Worm (Caenorhabditis elegans) whole organism, young adult: ENCODE data around the gene nsy-1.

Experiments
- B0336.3 ChIP-seq: fragments of 200-800 bp; sonication (Bioruptor generic); IDR thresholded peaks from 2 replicates; pipeline ENCODE4 v1.3.6; 2022; ENCODE audit warnings: missing genetic modification characterization, missing compliant biosample characterization
- F33H1.4 ChIP-seq: fragments of 200-800 bp; sonication (Bioruptor generic); IDR thresholded peaks from 2 replicates; pipeline ENCODE4 v1.3.6; 2022; ENCODE audit warnings: missing genetic modification reagents, missing genetic modification characterization, missing compliant biosample characterization
- F37B4.10 ChIP-seq: fragments of 200-800 bp; sonication (Bioruptor generic); IDR thresholded peaks from 2 replicates; pipeline ENCODE4 v1.3.6; 2022; ENCODE audit warnings: missing genetic modification characterization, missing compliant biosample characterization
- F55B11.4 ChIP-seq: sonication (generic microtip); optimal IDR thresholded peaks from 2 replicates; lab custom pipeline; 2016; ENCODE audit warnings: missing compliant biosample characterization, missing genetic modification characterization, borderline replicate concordance; ENCODE audit not compliant: insufficient read depth
- K11D2.4 ChIP-seq: fragments of 200-800 bp; sonication (Bioruptor generic); IDR thresholded peaks from 2 replicates; pipeline ENCODE4 v1.3.6; 2022; ENCODE audit warnings: missing genetic modification reagents, missing genetic modification characterization, missing compliant biosample characterization
- T07F8.4 ChIP-seq: sonication (generic microtip); optimal IDR thresholded peaks from 2 replicates; lab custom pipeline; 2016; ENCODE audit warnings: mild to moderate bottlenecking, missing genetic modification characterization, moderate library complexity, missing compliant biosample characterization
- T26A5.8 ChIP-seq: sonication (generic microtip); optimal IDR thresholded peaks from 2 replicates; lab custom pipeline; 2016; ENCODE audit warnings: missing genetic modification characterization, missing compliant biosample characterization
- Y67H2A.10 ChIP-seq: fragments of 200-800 bp; sonication (Bioruptor generic); conservative IDR thresholded peaks from 2 replicates; pipeline ENCODE4 v1.3.6; 2022; ENCODE audit warnings: missing genetic modification reagents, missing genetic modification characterization, missing compliant biosample characterization
- attf-6 ChIP-seq: fragments of 200-800 bp; sonication (Bioruptor generic); IDR thresholded peaks from 2 replicates; pipeline ENCODE4 v1.3.6; 2022; ENCODE audit warnings: missing genetic modification reagents, missing genetic modification characterization, missing compliant biosample characterization
- bed-1 ChIP-seq: fragments of 200-800 bp; sonication (Bioruptor generic); IDR thresholded peaks from 2 replicates; pipeline ENCODE4 v1.3.6; 2022; ENCODE audit warnings: missing genetic modification reagents, missing genetic modification characterization, missing compliant biosample characterization
- ccch-3 ChIP-seq: fragments of 200-800 bp; sonication (Bioruptor generic); optimal IDR thresholded peaks from 2 replicates; lab custom pipeline; 2018; ENCODE audit warnings: mild to moderate bottlenecking, missing genetic modification characterization, missing compliant biosample characterization
- cebp-1 ChIP-seq, 2 experiments: fragments of 200-800 bp in 1 of 2; sonication (Bioruptor generic) in 1 of 2; sonication (generic microtip) in 1 of 2; IDR thresholded peaks in 1 of 2; optimal IDR thresholded peaks in 1 of 2; 2 replicates each; pipeline versions ENCODE4 v1.3.6 to Lab custom; 2017 to 2022; ENCODE audit warnings: missing compliant biosample characterization in 2 of 2, missing genetic modification characterization in 2 of 2, mild to moderate bottlenecking in 1 of 2, missing genetic modification reagents in 1 of 2, moderate library complexity in 1 of 2
- ceh-100 ChIP-seq: fragments of 200-800 bp; sonication (Bioruptor generic); IDR thresholded peaks from 2 replicates; pipeline ENCODE4 v1.3.6; 2022; ENCODE audit warnings: missing genetic modification reagents, missing genetic modification characterization, missing compliant biosample characterization
- ceh-40 ChIP-seq: fragments of 200-800 bp; sonication (Bioruptor generic); IDR thresholded peaks from 2 replicates; pipeline ENCODE4 v1.3.6; 2022; ENCODE audit warnings: missing genetic modification characterization, missing compliant biosample characterization
- die-1 ChIP-seq: sonication (generic microtip); optimal IDR thresholded peaks from 2 replicates; lab custom pipeline; 2016; ENCODE audit warnings: missing genotype, mild to moderate bottlenecking, missing genetic modification characterization, missing compliant biosample characterization
- dox-1 ChIP-seq: fragments of 200-800 bp; sonication (Bioruptor generic); IDR thresholded peaks from 2 replicates; pipeline ENCODE4 v1.3.6; 2022; ENCODE audit warnings: missing genetic modification reagents, missing genetic modification characterization, missing compliant biosample characterization
- efl-1 ChIP-seq: fragments of 150-350 bp; optimal IDR thresholded peaks from 2 replicates; lab custom pipeline; 2014; ENCODE audit warnings: missing biosample characterization, missing genetic modification reagents, missing genetic modification characterization
- egl-18 ChIP-seq: fragments of 200-800 bp; sonication (Bioruptor generic); IDR thresholded peaks from 2 replicates; pipeline ENCODE4 v1.3.6; 2022; ENCODE audit warnings: missing genetic modification reagents, missing genetic modification characterization, missing compliant biosample characterization
- egl-44 ChIP-seq: fragments of 200-800 bp; sonication (Bioruptor generic); IDR thresholded peaks from 2 replicates; pipeline ENCODE4 v1.3.6; 2022; ENCODE audit warnings: missing genetic modification reagents, missing genetic modification characterization, missing compliant biosample characterization
- gei-17 ChIP-seq: fragments of 200-800 bp; sonication (Bioruptor generic); optimal IDR thresholded peaks from 2 replicates; lab custom pipeline; 2018; ENCODE audit warnings: mild to moderate bottlenecking, missing genetic modification characterization, missing compliant biosample characterization
- him-1 ChIP-seq: sonication (generic microtip); optimal IDR thresholded peaks from 2 replicates; lab custom pipeline; 2016; ENCODE audit warnings: missing genotype, missing genetic modification reagents, missing genetic modification characterization, missing compliant biosample characterization
- hlh-26 ChIP-seq: fragments of 200-800 bp; sonication (Bioruptor generic); conservative IDR thresholded peaks from 2 replicates; pipeline ENCODE4 v1.3.6; 2022; ENCODE audit warnings: missing genetic modification reagents, missing genetic modification characterization, missing compliant biosample characterization
- hmg-1.2 ChIP-seq: fragments of 200-800 bp; sonication (Bioruptor generic); IDR thresholded peaks from 2 replicates; pipeline ENCODE4 v1.3.6; 2022; ENCODE audit warnings: missing genetic modification reagents, missing genetic modification characterization, missing compliant biosample characterization
- hmg-20 ChIP-seq: fragments of 200-800 bp; sonication (Bioruptor generic); IDR thresholded peaks from 2 replicates; pipeline ENCODE4 v1.3.6; 2022; ENCODE audit warnings: missing genetic modification reagents, missing genetic modification characterization, missing compliant biosample characterization
- hrde-1 ChIP-seq: sonication (generic microtip); optimal IDR thresholded peaks from 2 replicates; lab custom pipeline; 2016; ENCODE audit warnings: missing genetic modification characterization, mild to moderate bottlenecking, missing compliant biosample characterization, moderate library complexity, missing genotype, missing genetic modification reagents, borderline replicate concordance
- hsf-1 ChIP-seq: fragments of 200-800 bp; sonication (Bioruptor generic); IDR thresholded peaks from 2 replicates; pipeline ENCODE4 v1.3.6; 2022; ENCODE audit warnings: missing genetic modification reagents, missing genetic modification characterization, missing compliant biosample characterization
- let-607 ChIP-seq, 2 experiments: fragments of 200-800 bp in 1 of 2; sonication (Bioruptor generic) in 1 of 2; sonication (generic microtip) in 1 of 2; optimal IDR thresholded peaks; 2 replicates each; lab custom pipeline; 2016 to 2018; ENCODE audit warnings: mild to moderate bottlenecking in 2 of 2, missing compliant biosample characterization in 2 of 2, missing genetic modification characterization in 2 of 2, moderate library complexity in 2 of 2, missing genotype in 1 of 2
- lin-26 ChIP-seq: fragments of 200-800 bp; sonication (Bioruptor generic); IDR thresholded peaks from 2 replicates; pipeline ENCODE4 v1.3.6; 2022; ENCODE audit warnings: missing genetic modification reagents, missing genetic modification characterization, missing compliant biosample characterization
- lin-35 ChIP-seq, 3 experiments: fragments of 150-350 bp in 2 of 3; sonication (generic microtip) in 1 of 3; optimal IDR thresholded peaks; 2 replicates each; lab custom pipeline; 2014 to 2018; ENCODE audit warnings: missing biosample characterization in 3 of 3, missing genetic modification characterization in 3 of 3, missing genetic modification reagents in 3 of 3
- lin-54 ChIP-seq: fragments of 200-800 bp; sonication (Bioruptor generic); optimal IDR thresholded peaks from 2 replicates; lab custom pipeline; 2018; ENCODE audit warnings: mild to moderate bottlenecking, missing genetic modification characterization, missing compliant biosample characterization
- lir-1 ChIP-seq: fragments of 200-800 bp; sonication (Bioruptor generic); conservative IDR thresholded peaks from 2 replicates; pipeline ENCODE4 v1.3.6; 2022; ENCODE audit warnings: missing genetic modification reagents, missing genetic modification characterization, missing compliant biosample characterization
- lsy-27 ChIP-seq: sonication (generic microtip); optimal IDR thresholded peaks from 2 replicates; lab custom pipeline; 2017; ENCODE audit warnings: missing genetic modification characterization, mild to moderate bottlenecking, missing compliant biosample characterization, antibody characterized with exemption, missing genotype, borderline replicate concordance; ENCODE audit not compliant: insufficient read depth
- mes-4 ChIP-seq: sonication (generic microtip); optimal IDR thresholded peaks from 2 replicates; lab custom pipeline; 2016; ENCODE audit warnings: missing genotype, missing genetic modification characterization, missing compliant biosample characterization
- nfya-1 ChIP-seq: sonication (generic microtip); optimal IDR thresholded peaks from 2 replicates; lab custom pipeline; 2017; ENCODE audit warnings: antibody characterized with exemption, missing compliant biosample characterization, missing genetic modification characterization, borderline replicate concordance; ENCODE audit not compliant: insufficient read depth
- nhr-27 ChIP-seq: fragments of 200-800 bp; sonication (Bioruptor generic); optimal IDR thresholded peaks from 2 replicates; lab custom pipeline; 2018; ENCODE audit warnings: mild to moderate bottlenecking, missing genetic modification characterization, moderate library complexity, missing compliant biosample characterization
- nhr-90 ChIP-seq: sonication (generic microtip); optimal IDR thresholded peaks from 2 replicates; lab custom pipeline; 2016; ENCODE audit warnings: missing genotype, mild to moderate bottlenecking, missing genetic modification characterization, missing compliant biosample characterization
- pbrm-1 ChIP-seq: fragments of 200-800 bp; sonication (Bioruptor generic); IDR thresholded peaks from 2 replicates; pipeline ENCODE4 v1.3.6; 2022; ENCODE audit warnings: missing genetic modification reagents, missing genetic modification characterization, missing compliant biosample characterization
- rcor-1 ChIP-seq: fragments of 200-800 bp; sonication (Bioruptor generic); IDR thresholded peaks from 2 replicates; pipeline ENCODE4 v1.3.6; 2022; ENCODE audit warnings: missing genetic modification reagents, missing genetic modification characterization, missing compliant biosample characterization
- snpc-4 ChIP-seq, 5 experiments: fragments of 150-350 bp in 1 of 5; sonication (generic microtip) in 4 of 5; optimal IDR thresholded peaks; 2 replicates each; lab custom pipeline; 2014 to 2018; ENCODE audit warnings: missing genetic modification characterization in 5 of 5, missing biosample characterization in 3 of 5, antibody characterized with exemption in 2 of 5, mild to moderate bottlenecking in 2 of 5, missing compliant biosample characterization in 2 of 5, missing genotype in 2 of 5, moderate library complexity in 2 of 5, missing genetic modification reagents in 1 of 5
- tbp1 ChIP-seq: fragments of 200-800 bp; sonication (Bioruptor generic); optimal IDR thresholded peaks from 2 replicates; lab custom pipeline; 2018; ENCODE audit warnings: mild to moderate bottlenecking, missing genetic modification characterization, missing compliant biosample characterization
- tlf-1 ChIP-seq: fragments of 200-800 bp; sonication (Bioruptor generic); optimal IDR thresholded peaks from 2 replicates; lab custom pipeline; 2018; ENCODE audit warnings: mild to moderate bottlenecking, missing genetic modification characterization, missing compliant biosample characterization
- unc-130 ChIP-seq: sonication (generic microtip); optimal IDR thresholded peaks from 2 replicates; lab custom pipeline; 2016; ENCODE audit warnings: missing genetic modification reagents, missing genetic modification characterization, missing compliant biosample characterization
- ztf-18 ChIP-seq: sonication (generic microtip); optimal IDR thresholded peaks from 2 replicates; lab custom pipeline; 2016; ENCODE audit warnings: missing genotype, mild to moderate bottlenecking, missing genetic modification characterization, missing compliant biosample characterization
- ztf-6 ChIP-seq: fragments of 200-800 bp; sonication (Bioruptor generic); IDR thresholded peaks from 2 replicates; pipeline ENCODE4 v1.3.6; 2022; ENCODE audit warnings: missing genetic modification reagents, missing genetic modification characterization, missing compliant biosample characterization

The nsy-1 gene

ce11 chrII:5056254-5056653 lies 33.7 kb downstream of the nsy-1 start (continued):
- TF ChIP-seq lin-35 (GFP tag; optimal IDR thresholded peaks at IDR 0.05; lab: Kevin White, UChicago) (no peak), lir-1 (GFP tag; lab: Robert Waterston, UW) (0 out of 2 replicates have a peak, but pooled peaks have one; percentile 8), mes-4 (no peak), ceh-40 (no peak), F55B11.4 (tag; lab: Kevin White, UChicago) (no peak), B0336.3 (GFP tag; lab: Robert Waterston, UW) (peak; percentile 89), T07F8.4 (tag; lab: Kevin White, UChicago) (no peak), ccch-3 (no peak), ztf-18 (tag; lab: Kevin White, UChicago) (no peak), tlf-1 (peak; percentile 10), hsf-1 (GFP tag; lab: Robert Waterston, UW) (peak; percentile 65; the same call in 1 of the 2 replicates), lsy-27 (tag; lab: Kevin White, UChicago) (no peak), unc-130 (GFP tag; lab: Kevin White, UChicago) (peak; percentile 9), gei-17 (GFP tag; lab: Kevin White, UChicago) (no peak), cebp-1 (GFP tag; IDR thresholded peaks at IDR 0.05; lab: Robert Waterston, UW) (no peak), cebp-1 (tag; optimal IDR thresholded peaks at IDR 0.05; lab: Kevin White, UChicago) (no peak), nfya-1 (no peak), bed-1 (no peak), pbrm-1 (peak; percentile 50; the same call in 1 of the 2 replicates), T26A5.8 (tag; lab: Kevin White, UChicago) (no peak), lin-54 (GFP tag; lab: Kevin White, UChicago) (peak; percentile 35), dox-1 (GFP tag; lab: Robert Waterston, UW) (no peak), lin-26 (0 out of 2 replicates have a peak, but pooled peaks have one; percentile 13), snpc-4 (GFP tag; optimal IDR thresholded peaks at IDR 0.05; lab: Kevin White, UChicago) (no peak), snpc-4 (tag; optimal IDR thresholded peaks at IDR 0.05; lab: Kevin White, UChicago) (peak in 1 of 4 experiments; percentile 73), ztf-6 (GFP tag; lab: Robert Waterston, UW) (no peak), attf-6 (GFP tag; lab: Robert Waterston, UW) (0 out of 2 replicates have a peak, but pooled peaks have one; percentile 48), egl-44 (no peak), F33H1.4 (GFP tag; lab: Robert Waterston, UW) (peak; percentile 12; the same call in 1 of the 2 replicates), him-1 (tag; lab: Kevin White, UChicago) (peak; percentile 26), hmg-1.2 (GFP tag; lab: Robert Waterston, UW) (no peak), K11D2.4 (GFP tag; lab: Robert Waterston, UW) (0 out of 2 replicates have a peak, but pooled peaks have one; percentile 40)

- peak; percentile 15 for TF ChIP-seq die-1 (tag; lab: Kevin White, UChicago)
- TF ChIP-seq ceh-100 (GFP tag; lab: Robert Waterston, UW) = peak; percentile 86
- TF ChIP-seq rcor-1 (GFP tag; lab: Robert Waterston, UW) = peak; percentile 83
- TF ChIP-seq efl-1 (GFP tag; lab: Kevin White, UChicago) = no peak
- TF ChIP-seq Y67H2A.10 (GFP tag; lab: Robert Waterston, UW) = no peak
- peak; percentile 43 for TF ChIP-seq tlf-1
- peak in 1 of 2 experiments; percentile 38 for TF ChIP-seq let-607 (tag; optimal IDR thresholded peaks at IDR 0.05; lab: Kevin White, UChicago)
- TF ChIP-seq ztf-18 (tag; lab: Kevin White, UChicago) = peak; percentile 32
- TF ChIP-seq F37B4.10 (GFP tag; lab: Robert Waterston, UW) = 0 out of 2 replicates have a peak, but pooled peaks have one; percentile 72
- TF ChIP-seq tbp1 = peak; percentile 99
- 0 out of 2 replicates have a peak, but pooled peaks have one; percentile 42 for TF ChIP-seq ceh-40
- TF ChIP-seq B0336.3 (GFP tag; lab: Robert Waterston, UW) = peak; percentile 67
- peak; percentile 53; the same call in 1 of the 2 replicates for TF ChIP-seq hmg-20 (GFP tag; lab: Robert Waterston, UW)
- TF ChIP-seq hlh-26 (GFP tag; lab: Robert Waterston, UW) = no peak
- no peak for TF ChIP-seq nhr-27 (tag; lab: Kevin White, UChicago)
- TF ChIP-seq pbrm-1 = peak; percentile 74
- no peak for TF ChIP-seq egl-18
- peak; percentile 61; the same call in 1 of the 2 replicates for TF ChIP-seq lin-26
- peak; percentile 15 for TF ChIP-seq mes-4
- peak; percentile 20 for TF ChIP-seq hrde-1 (tag; lab: Kevin White, UChicago)
- TF ChIP-seq nhr-90 (tag; lab: Kevin White, UChicago) = peak; percentile 4
These were observed 34.8 kb downstream of the nsy-1 start for ce11 chrII:5057315-5057714.
